Fruit fly (Drosophila melanogaster): ENCODE data around the gene Sec22.

DNA sequence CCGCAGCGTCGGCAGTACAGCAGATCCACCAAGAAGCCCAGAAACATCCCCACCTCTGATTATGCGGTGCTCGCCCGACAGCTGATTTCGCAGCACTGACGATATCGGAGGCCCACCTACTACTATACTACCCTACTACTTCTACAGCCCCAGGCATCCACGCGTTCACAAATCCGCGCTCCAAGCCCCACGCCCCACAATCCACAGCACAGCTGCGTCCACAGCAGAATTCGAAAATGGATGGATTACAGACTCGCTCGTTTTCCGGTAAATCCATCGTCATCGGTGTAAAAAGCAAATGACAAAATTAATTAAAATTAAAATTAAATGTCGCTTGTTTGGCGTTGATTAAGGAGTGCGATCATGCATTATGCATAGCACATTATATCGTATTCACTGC, 41.2 kb downstream of the Sec22 start, which contains the start of gene CG3713:
- TF ChIP-seq CG5204 (GFP tag; optimal IDR thresholded peaks at IDR 0.05) (no peak), tj (GFP tag; optimal IDR thresholded peaks at IDR 0.05) (no peak), Mnt (GFP tag; optimal IDR thresholded peaks at IDR 0.05) (no peak), CG14711 (tag; optimal IDR thresholded peaks at IDR 0.05) (no peak), ovo (GFP tag; optimal IDR thresholded peaks at IDR 0.05) (no peak), pad (GFP tag; optimal IDR thresholded peaks at IDR 0.05) (no peak), Crg-1 (GFP tag; optimal IDR thresholded peaks at IDR 0.05) (no peak), CG1620 (GFP tag; optimal IDR thresholded peaks at IDR 0.05) (no peak), CG33017 (tag; optimal IDR thresholded peaks at IDR 0.05) (no peak), toe (GFP tag; optimal IDR thresholded peaks at IDR 0.05) (no peak), Hr96 (GFP tag; optimal IDR thresholded peaks at IDR 0.05) (no peak), Clk (GFP tag; optimal IDR thresholded peaks at IDR 0.05) (no peak), CG7101 (tag; optimal IDR thresholded peaks at IDR 0.05) (no peak), kay (GFP tag; ENCODE audit: borderline replicate concordance) (no peak)

Data from whole organism, adult.